Fruit fly (Drosophila melanogaster): ENCODE results near the gene Alp13.

The Alp13 gene

DNA sequence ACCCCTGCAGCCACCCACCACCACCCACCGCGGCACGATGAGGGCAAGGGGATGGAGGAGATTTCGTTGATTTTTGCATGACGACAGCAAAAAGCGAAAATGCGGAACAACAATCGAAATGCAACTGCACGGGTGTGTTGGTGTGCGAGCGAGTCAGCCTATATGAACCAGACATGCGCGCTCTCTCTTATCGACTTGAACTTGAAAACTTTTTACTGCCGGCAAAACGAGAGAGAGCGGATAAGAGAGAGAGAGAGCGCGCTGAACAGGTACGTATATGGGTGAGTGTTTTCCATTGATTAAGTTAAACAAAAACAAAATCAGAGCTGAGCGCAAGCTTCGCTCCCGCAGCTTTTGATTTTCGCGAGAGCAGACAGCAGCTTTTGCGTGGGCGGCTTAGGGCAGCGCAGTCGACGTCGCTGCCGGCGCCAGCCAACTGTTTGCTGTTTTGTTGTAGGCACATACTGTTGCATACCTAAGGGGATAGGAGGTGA is 14.0 kb upstream of the Alp13 start:
- TF ChIP-seq psq (optimal IDR thresholded peaks at IDR 0.05), result no peak
- TF ChIP-seq Sin3A (optimal IDR thresholded peaks at IDR 0.05), result no peak
- no peak for TF ChIP-seq ttk (optimal IDR thresholded peaks at IDR 0.05)
- no peak for TF ChIP-seq h (optimal IDR thresholded peaks at IDR 0.05)
- TF ChIP-seq insv (optimal IDR thresholded peaks at IDR 0.05), result no peak
- TF ChIP-seq Myc (optimal IDR thresholded peaks at IDR 0.05), result no peak

- TF ChIP-seq insv (optimal IDR thresholded peaks at IDR 0.05), result no peak
- no peak for TF ChIP-seq Sin3A (optimal IDR thresholded peaks at IDR 0.05)
- no peak for TF ChIP-seq Myc (optimal IDR thresholded peaks at IDR 0.05)
- TF ChIP-seq ttk (optimal IDR thresholded peaks at IDR 0.05), result no peak
- TF ChIP-seq h (optimal IDR thresholded peaks at IDR 0.05), result no peak
- TF ChIP-seq psq (optimal IDR thresholded peaks at IDR 0.05), result no peak
Measured at dm6 chr3R:10087206-10087927, 12.2 kb upstream of the Alp13 start.

DNA sequence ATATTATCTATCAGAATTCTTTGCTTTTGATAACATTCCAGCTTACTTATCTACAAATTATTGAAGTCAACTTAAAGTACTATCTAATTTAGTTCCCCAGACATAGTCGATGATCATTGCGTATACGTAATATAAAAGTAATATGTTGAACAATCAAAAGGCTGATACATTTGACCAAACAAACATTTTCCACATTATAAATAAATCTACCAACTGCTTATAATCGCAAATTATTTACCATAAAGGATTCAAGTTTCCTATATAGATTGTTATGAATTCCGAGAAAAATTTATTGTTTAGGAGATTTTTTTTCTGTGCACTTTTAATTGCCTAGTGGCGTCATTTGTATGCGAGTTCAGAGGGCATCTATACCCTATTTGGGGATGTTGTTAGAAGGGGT is 11.5 kb upstream of the Alp13 start:
- TF ChIP-seq insv (optimal IDR thresholded peaks at IDR 0.05), result no peak
- TF ChIP-seq ttk (optimal IDR thresholded peaks at IDR 0.05), result no peak
- TF ChIP-seq h (optimal IDR thresholded peaks at IDR 0.05), result no peak
- TF ChIP-seq Myc (optimal IDR thresholded peaks at IDR 0.05), result no peak
- no peak for TF ChIP-seq psq (optimal IDR thresholded peaks at IDR 0.05)
- no peak for TF ChIP-seq Sin3A (optimal IDR thresholded peaks at IDR 0.05)

- no peak for TF ChIP-seq Sin3A (optimal IDR thresholded peaks at IDR 0.05)
- no peak for TF ChIP-seq psq (optimal IDR thresholded peaks at IDR 0.05)
- no peak for TF ChIP-seq insv (optimal IDR thresholded peaks at IDR 0.05)
- TF ChIP-seq ttk (optimal IDR thresholded peaks at IDR 0.05), result no peak
- TF ChIP-seq h (optimal IDR thresholded peaks at IDR 0.05), result no peak
- TF ChIP-seq Myc (optimal IDR thresholded peaks at IDR 0.05), result no peak
Measured at dm6 chr3R:10086222-10086621, 11.0 kb upstream of the Alp13 start.

DNA sequence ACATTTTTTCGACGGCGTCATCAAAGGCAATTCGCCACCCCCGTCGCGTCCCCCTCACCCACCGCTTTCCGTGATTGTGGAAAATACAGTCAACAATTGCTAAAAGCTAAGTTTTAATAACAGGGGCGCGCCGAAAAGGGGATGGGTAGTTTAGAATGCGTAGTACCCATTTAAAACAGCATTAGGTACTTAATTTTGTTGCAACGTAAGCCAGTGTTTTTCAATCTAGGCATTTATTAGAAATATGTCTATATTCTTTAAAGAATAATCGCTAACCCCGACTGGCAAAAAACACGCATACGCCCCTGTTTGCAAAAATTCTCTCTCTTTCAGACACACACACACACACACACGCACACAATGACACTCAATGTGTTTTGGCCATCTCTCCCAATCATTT is 9.7 kb upstream of the Alp13 start:
- TF ChIP-seq Myc (optimal IDR thresholded peaks at IDR 0.05) (no peak), psq (optimal IDR thresholded peaks at IDR 0.05) (no peak), insv (optimal IDR thresholded peaks at IDR 0.05) (no peak), ttk (optimal IDR thresholded peaks at IDR 0.05) (no peak), h (optimal IDR thresholded peaks at IDR 0.05) (no peak), Sin3A (optimal IDR thresholded peaks at IDR 0.05) (no peak)

DNA sequence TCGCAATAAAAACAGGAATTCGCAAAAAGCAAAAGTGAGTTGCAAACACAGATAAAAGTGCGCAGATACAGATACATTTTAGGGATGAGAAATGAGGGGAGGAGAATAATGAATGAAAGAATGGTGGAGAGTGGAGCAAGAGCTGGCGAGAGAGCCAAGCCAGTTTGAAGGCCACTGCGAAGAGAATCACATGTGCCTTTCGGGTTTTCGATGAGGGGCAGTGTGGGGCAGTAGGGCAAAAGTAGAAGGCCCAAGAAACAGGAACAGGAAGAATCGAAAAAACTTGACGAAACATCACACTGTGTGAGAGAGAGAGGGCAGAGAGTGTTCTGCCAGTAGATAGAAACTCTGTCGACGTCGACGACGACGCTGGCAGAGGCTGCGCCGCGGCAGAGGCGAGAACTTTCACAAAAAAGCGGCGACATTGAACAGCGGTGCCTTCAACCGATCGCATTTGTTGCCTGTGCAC is 9.0 kb upstream of the Alp13 start:
- TF ChIP-seq h (optimal IDR thresholded peaks at IDR 0.05) (no peak), insv (optimal IDR thresholded peaks at IDR 0.05) (no peak), Sin3A (optimal IDR thresholded peaks at IDR 0.05) (no peak), ttk (optimal IDR thresholded peaks at IDR 0.05) (no peak), psq (optimal IDR thresholded peaks at IDR 0.05) (no peak), Myc (optimal IDR thresholded peaks at IDR 0.05) (no peak)

- TF ChIP-seq ttk (optimal IDR thresholded peaks at IDR 0.05) (no peak), psq (optimal IDR thresholded peaks at IDR 0.05) (no peak), Myc (optimal IDR thresholded peaks at IDR 0.05) (no peak), h (optimal IDR thresholded peaks at IDR 0.05) (no peak), insv (optimal IDR thresholded peaks at IDR 0.05) (no peak), Sin3A (optimal IDR thresholded peaks at IDR 0.05) (no peak)
Measured at dm6 chr3R:10083077-10083476, 7.9 kb upstream of the Alp13 start.

DNA sequence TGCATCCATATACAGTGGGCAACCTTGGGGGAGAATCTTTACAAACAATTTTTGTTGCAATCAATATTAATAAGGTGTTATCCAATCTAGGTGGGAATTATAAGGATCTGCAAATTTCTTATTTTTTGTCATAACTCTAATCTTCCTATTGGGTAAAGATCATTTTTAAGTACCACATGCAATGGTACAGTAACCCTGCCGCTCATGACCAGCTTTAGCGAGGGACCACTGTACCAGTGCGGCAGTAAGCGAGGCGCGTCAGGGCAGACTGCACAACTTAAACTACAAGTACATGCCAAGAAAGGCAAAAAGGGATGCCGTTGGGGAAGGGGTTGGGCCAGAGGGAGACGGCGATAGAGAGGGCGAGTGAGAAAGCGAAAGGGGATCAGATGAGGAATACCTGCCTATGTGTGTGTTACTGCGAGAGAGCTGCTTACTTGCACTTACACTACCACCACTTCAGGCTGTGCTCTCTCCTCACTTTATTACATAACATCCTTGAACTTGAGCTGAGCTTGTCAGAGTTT is 7.4 kb upstream of the Alp13 start:
- TF ChIP-seq Myc (optimal IDR thresholded peaks at IDR 0.05), result no peak
- no peak for TF ChIP-seq ttk (optimal IDR thresholded peaks at IDR 0.05)
- TF ChIP-seq h (optimal IDR thresholded peaks at IDR 0.05), result no peak
- TF ChIP-seq psq (optimal IDR thresholded peaks at IDR 0.05), result no peak
- no peak for TF ChIP-seq insv (optimal IDR thresholded peaks at IDR 0.05)
- no peak for TF ChIP-seq Sin3A (optimal IDR thresholded peaks at IDR 0.05)

DNA sequence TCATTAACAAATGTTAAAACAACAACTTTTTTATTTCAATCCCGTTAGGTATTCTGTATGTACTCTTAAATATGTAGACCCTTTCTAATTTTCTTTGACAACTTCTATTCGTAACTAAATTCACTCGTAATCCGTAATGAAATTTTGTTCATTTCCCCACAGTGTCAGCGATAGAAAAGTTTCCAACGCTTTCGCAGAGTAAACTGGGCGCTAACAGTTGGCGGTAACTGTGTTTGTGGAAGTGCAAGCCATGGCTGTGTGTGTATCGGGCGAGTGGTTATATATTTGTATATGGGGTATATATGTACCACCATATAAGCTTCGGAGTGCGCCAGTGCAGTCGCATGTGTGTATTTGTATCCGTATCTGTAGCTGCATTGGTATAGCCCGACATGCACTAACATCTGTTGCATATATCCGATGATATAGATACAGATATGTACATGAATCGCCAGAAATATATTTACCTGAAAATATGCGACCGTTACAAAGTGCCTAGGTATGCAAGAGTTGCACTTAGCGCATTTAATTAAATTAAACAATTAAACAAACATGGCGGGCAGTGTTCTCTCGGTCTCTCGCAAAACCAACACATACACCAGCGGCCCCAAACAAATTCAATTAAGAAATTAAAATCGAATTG is 6.4 kb upstream of the Alp13 start:
- no peak for TF ChIP-seq psq (optimal IDR thresholded peaks at IDR 0.05)
- no peak for TF ChIP-seq ttk (optimal IDR thresholded peaks at IDR 0.05)
- no peak for TF ChIP-seq h (optimal IDR thresholded peaks at IDR 0.05)
- TF ChIP-seq Myc (optimal IDR thresholded peaks at IDR 0.05), result no peak
- TF ChIP-seq insv (optimal IDR thresholded peaks at IDR 0.05), result no peak
- TF ChIP-seq Sin3A (optimal IDR thresholded peaks at IDR 0.05), result no peak

dm6 chr3R:10080699-10081098 is 5.5 kb upstream of the Alp13 start:
- TF ChIP-seq Myc (optimal IDR thresholded peaks at IDR 0.05) (no peak), insv (optimal IDR thresholded peaks at IDR 0.05) (no peak), ttk (optimal IDR thresholded peaks at IDR 0.05) (no peak), psq (optimal IDR thresholded peaks at IDR 0.05) (no peak), Sin3A (optimal IDR thresholded peaks at IDR 0.05) (no peak), h (optimal IDR thresholded peaks at IDR 0.05) (no peak)

- TF ChIP-seq Sin3A (optimal IDR thresholded peaks at IDR 0.05), result no peak
- TF ChIP-seq insv (optimal IDR thresholded peaks at IDR 0.05), result no peak
- TF ChIP-seq h (optimal IDR thresholded peaks at IDR 0.05), result no peak
- TF ChIP-seq Myc (optimal IDR thresholded peaks at IDR 0.05), result no peak
- TF ChIP-seq psq (optimal IDR thresholded peaks at IDR 0.05), result no peak
- no peak for TF ChIP-seq ttk (optimal IDR thresholded peaks at IDR 0.05)
Measured at dm6 chr3R:10079267-10079987, 4.3 kb upstream of the Alp13 start.

All from Kc167 (cell line).